Worm (Caenorhabditis elegans) whole organism, L3 larva: ENCODE data around the gene srh-250.

Experiments used
- R02D3.7 ChIP-seq: fragments of 150-350 bp; optimal IDR thresholded peaks from 2 replicates; lab custom pipeline; 2014; ENCODE audit warnings: missing biosample characterization, missing genetic modification characterization
- aly-2 ChIP-seq: fragments of 150-350 bp; optimal IDR thresholded peaks from 2 replicates; lab custom pipeline; 2014; ENCODE audit warnings: missing biosample characterization, missing genetic modification characterization
- ama-1 ChIP-seq: fragments of 150-350 bp; optimal IDR thresholded peaks from 2 replicates; lab custom pipeline; 2018
- ceh-16 ChIP-seq: sonication (generic microtip); optimal IDR thresholded peaks from 2 replicates; lab custom pipeline; 2017; ENCODE audit warnings: missing biosample characterization, missing genetic modification characterization
- ceh-28 ChIP-seq: fragments of 150-350 bp; optimal IDR thresholded peaks from 2 replicates; lab custom pipeline; 2014; ENCODE audit warnings: missing biosample characterization, missing genetic modification reagents, missing genetic modification characterization
- ceh-82 ChIP-seq: fragments of 150-350 bp; optimal IDR thresholded peaks from 2 replicates; lab custom pipeline; 2014; ENCODE audit warnings: missing biosample characterization, missing genetic modification characterization
- ceh-9 ChIP-seq: sonication (generic microtip); optimal IDR thresholded peaks from 2 replicates; lab custom pipeline; 2018; ENCODE audit warnings: missing biosample characterization, missing genetic modification characterization
- daf-12 ChIP-seq: fragments of 150-350 bp; optimal IDR thresholded peaks from 2 replicates; lab custom pipeline; 2014; ENCODE audit warnings: missing biosample characterization, missing genetic modification reagents, missing genetic modification characterization
- egl-27 ChIP-seq: sonication (generic microtip); optimal IDR thresholded peaks from 4 replicates; lab custom pipeline; 2017; ENCODE audit warnings: missing biosample characterization, missing genetic modification reagents, missing genetic modification characterization
- egl-5 ChIP-seq: fragments of 150-350 bp; optimal IDR thresholded peaks from 2 replicates; lab custom pipeline; 2017; ENCODE audit warnings: missing biosample characterization, missing genetic modification reagents, missing genetic modification characterization, inconsistent platforms
- elt-1 ChIP-seq: fragments of 150-350 bp; optimal IDR thresholded peaks from 2 replicates; lab custom pipeline; 2014; ENCODE audit warnings: missing biosample characterization, missing genetic modification characterization
- elt-2 ChIP-seq: sonication (generic microtip); optimal IDR thresholded peaks from 2 replicates; lab custom pipeline; 2016; ENCODE audit warnings: missing genetic modification reagents, mild to moderate bottlenecking, missing genetic modification characterization, missing compliant biosample characterization
- elt-3 ChIP-seq, 3 experiments: fragments of 150-350 bp in 1 of 3; sonication (generic microtip) in 2 of 3; optimal IDR thresholded peaks; 2 replicates in 2 of 3; 4 replicates in 1 of 3; lab custom pipeline; 2014 to 2017; ENCODE audit warnings: missing biosample characterization in 3 of 3, missing genetic modification characterization in 3 of 3
- eor-1 ChIP-seq, 2 experiments: fragments of 150-350 bp; optimal IDR thresholded peaks; 2 replicates each; lab custom pipeline; 2014 to 2018; ENCODE audit warnings: missing biosample characterization in 2 of 2, missing genetic modification characterization in 2 of 2
- fkh-2 ChIP-seq: fragments of 150-350 bp; optimal IDR thresholded peaks from 2 replicates; lab custom pipeline; 2014; ENCODE audit warnings: missing biosample characterization, missing genetic modification reagents, missing genetic modification characterization
- jun-1 ChIP-seq: fragments of 150-350 bp; optimal IDR thresholded peaks from 2 replicates; lab custom pipeline; 2014; ENCODE audit warnings: missing biosample characterization, missing genetic modification reagents, missing genetic modification characterization
- lin-15B ChIP-seq: fragments of 150-350 bp; optimal IDR thresholded peaks from 2 replicates; lab custom pipeline; 2014; ENCODE audit warnings: missing biosample characterization, missing genetic modification characterization
- lin-39 ChIP-seq: fragments of 150-350 bp; optimal IDR thresholded peaks from 2 replicates; lab custom pipeline; 2018; ENCODE audit warnings: missing biosample characterization, missing genetic modification reagents, missing genetic modification characterization
- lsy-12 ChIP-seq: sonication (generic microtip); optimal IDR thresholded peaks from 2 replicates; lab custom pipeline; 2016; ENCODE audit warnings: mild to moderate bottlenecking, missing genetic modification characterization, missing compliant biosample characterization
- mdl-1 ChIP-seq: fragments of 150-350 bp; optimal IDR thresholded peaks from 2 replicates; lab custom pipeline; 2014; ENCODE audit warnings: missing biosample characterization, missing genetic modification characterization
- mml-1 ChIP-seq: fragments of 150-350 bp; sonication (generic microtip); optimal IDR thresholded peaks from 3 replicates; lab custom pipeline; 2014; ENCODE audit warnings: missing biosample characterization, missing genetic modification characterization
- nfya-1 ChIP-seq: sonication (generic microtip); optimal IDR thresholded peaks from 2 replicates; lab custom pipeline; 2017; ENCODE audit warnings: missing genetic modification characterization, mild to moderate bottlenecking, missing compliant biosample characterization, antibody characterized with exemption, moderate library complexity; ENCODE audit not compliant: insufficient read depth
- nhr-11 ChIP-seq: fragments of 150-350 bp; optimal IDR thresholded peaks from 2 replicates; lab custom pipeline; 2014; ENCODE audit warnings: missing biosample characterization, missing genetic modification characterization
- nhr-25 ChIP-seq: sonication (generic microtip); optimal IDR thresholded peaks from 2 replicates; lab custom pipeline; 2017; ENCODE audit warnings: missing biosample characterization, missing genetic modification characterization
- nhr-28 ChIP-seq: fragments of 150-350 bp; optimal IDR thresholded peaks from 2 replicates; lab custom pipeline; 2014; ENCODE audit warnings: missing biosample characterization, missing genetic modification characterization
- nhr-43 ChIP-seq: sonication (generic microtip); optimal IDR thresholded peaks from 2 replicates; lab custom pipeline; 2016; ENCODE audit warnings: mild to moderate bottlenecking, missing genetic modification characterization, missing compliant biosample characterization; ENCODE audit not compliant: poor library complexity, severe bottlenecking
- nhr-67 ChIP-seq: fragments of 150-350 bp; optimal IDR thresholded peaks from 2 replicates; lab custom pipeline; 2014; ENCODE audit warnings: missing biosample characterization, missing genetic modification characterization
- nhr-76 ChIP-seq: fragments of 150-350 bp; sonication (generic microtip); optimal IDR thresholded peaks from 5 replicates; lab custom pipeline; 2014; ENCODE audit warnings: missing biosample characterization, missing genetic modification characterization
- nhr-77 ChIP-seq: fragments of 150-350 bp; optimal IDR thresholded peaks from 2 replicates; lab custom pipeline; 2014; ENCODE audit warnings: missing biosample characterization, missing genetic modification characterization
- pha-4 ChIP-seq: fragments of 150-350 bp; optimal IDR thresholded peaks from 2 replicates; lab custom pipeline; 2014; ENCODE audit warnings: missing biosample characterization, missing genetic modification reagents, missing genetic modification characterization
- snpc-4 ChIP-seq: fragments of 150-350 bp; optimal IDR thresholded peaks from 2 replicates; lab custom pipeline; 2014; ENCODE audit warnings: missing biosample characterization, missing genetic modification characterization
- tbx-2 ChIP-seq: sonication (generic microtip); optimal IDR thresholded peaks from 2 replicates; lab custom pipeline; 2016; ENCODE audit warnings: mild to moderate bottlenecking, missing genetic modification characterization, missing compliant biosample characterization
- unc-62 ChIP-seq: fragments of 150-350 bp; sonication (generic microtip); optimal IDR thresholded peaks from 4 replicates; lab custom pipeline; 2014; ENCODE audit warnings: missing biosample characterization, missing genetic modification reagents, missing genetic modification characterization
- zag-1 ChIP-seq: fragments of 150-350 bp; optimal IDR thresholded peaks from 2 replicates; lab custom pipeline; 2014; ENCODE audit warnings: missing biosample characterization, missing genetic modification characterization
- ztf-4 ChIP-seq: fragments of 150-350 bp; optimal IDR thresholded peaks from 2 replicates; lab custom pipeline; 2014; ENCODE audit warnings: missing biosample characterization, missing genetic modification characterization

The srh-250 gene

ce11 chrII:3843305-3843704, 35.1 kb upstream of the srh-250 start, which contains the start of the genes C17A2.7 and C17A2.3:
Gene C17A2.7 (minus strand): TSS chrII:3843405.
Gene C17A2.3 (plus strand): TSS chrII:3843609.
- no peak for TF ChIP-seq nhr-28 (tag; lab: Kevin White, UChicago)
- no peak for TF ChIP-seq ceh-28 (tag; lab: Kevin White, UChicago)
- no peak for TF ChIP-seq nhr-11 (tag; lab: Kevin White, UChicago)
- TF ChIP-seq ceh-82 (tag; lab: Kevin White, UChicago): no peak
- no peak for TF ChIP-seq egl-5 (tag; lab: Kevin White, UChicago)
- TF ChIP-seq aly-2 (tag; lab: Kevin White, UChicago): no peak

ce11 chrII:3846028-3846427, 32.4 kb upstream of the srh-250 start, which contains the start of gene C17A2.2:
Gene C17A2.2 (plus strand): TSS chrII:3846328.
- TF ChIP-seq lin-15B (no peak), mdl-1 (no peak), nfya-1 (tag; lab: Kevin White, UChicago) (no peak), nhr-77 (tag; lab: Kevin White, UChicago) (no peak), ama-1 (lab: Kevin White, UChicago) (no peak), elt-3 (tag; optimal IDR thresholded peaks at IDR 0.05; lab: Kevin White, UChicago) (no peak), egl-5 (tag; lab: Kevin White, UChicago) (no peak)

ce11 chrII:3850655-3851054, 27.8 kb upstream of the srh-250 start, which contains the start of gene nhr-72:
Gene nhr-72 (minus strand): TSS chrII:3850755.
- no peak for TF ChIP-seq eor-1 (tag; optimal IDR thresholded peaks at IDR 0.05; lab: Kevin White, UChicago)
- no peak for TF ChIP-seq ceh-82 (tag; lab: Kevin White, UChicago)
- no peak for TF ChIP-seq nhr-76 (tag; lab: Kevin White, UChicago)
- TF ChIP-seq snpc-4 (tag; lab: Kevin White, UChicago): no peak
- no peak for TF ChIP-seq ceh-9 (tag; lab: Kevin White, UChicago)
- no peak for TF ChIP-seq nhr-67 (tag; lab: Kevin White, UChicago)
- TF ChIP-seq egl-27 (tag; lab: Kevin White, UChicago): no peak
- TF ChIP-seq zag-1 (tag; lab: Kevin White, UChicago): no peak
- no peak for TF ChIP-seq lsy-12
- TF ChIP-seq jun-1: no peak
- TF ChIP-seq mdl-1: no peak
- TF ChIP-seq elt-3 (tag; optimal IDR thresholded peaks at IDR 0.05; lab: Kevin White, UChicago): no peak
- TF ChIP-seq nhr-43 (tag; lab: Kevin White, UChicago): no peak
- no peak for TF ChIP-seq nhr-25 (tag; lab: Kevin White, UChicago)
- no peak for TF ChIP-seq lin-15B
- TF ChIP-seq fkh-2 (tag; lab: Kevin White, UChicago): no peak
- no peak for TF ChIP-seq nhr-77 (tag; lab: Kevin White, UChicago)
- TF ChIP-seq R02D3.7 (tag; lab: Kevin White, UChicago): no peak

DNA sequence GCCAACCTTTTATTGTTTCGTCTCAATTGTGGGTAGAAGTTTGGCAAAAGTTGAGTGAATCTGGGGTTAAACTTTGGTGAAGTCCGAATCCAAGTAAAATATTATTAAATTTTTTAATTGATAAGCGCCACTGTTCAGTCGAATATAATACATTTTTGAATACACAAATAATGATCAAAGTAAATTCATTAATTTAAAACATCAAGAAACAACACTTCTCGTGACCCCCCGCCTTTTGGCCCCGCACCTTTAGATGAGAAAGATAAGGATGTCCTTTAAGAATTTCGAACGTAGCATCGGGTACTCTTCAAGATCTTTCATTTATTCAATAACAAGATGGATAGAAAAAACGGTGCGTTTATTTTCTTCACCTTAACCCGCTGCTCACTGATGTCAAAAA, 25.8 kb upstream of the srh-250 start, which contains the start of gene nhr-257:
TSS of gene nhr-257 (plus strand) at position 301 of the 400 bp plus-strand sequence.
- TF ChIP-seq eor-1 (tag; optimal IDR thresholded peaks at IDR 0.05; lab: Kevin White, UChicago) (no peak), ceh-16 (tag; lab: Kevin White, UChicago) (no peak), daf-12 (no peak), lin-15B (no peak), elt-1 (tag; lab: Kevin White, UChicago) (no peak), tbx-2 (tag; lab: Kevin White, UChicago) (no peak), ceh-28 (tag; lab: Kevin White, UChicago) (no peak), nhr-77 (tag; lab: Kevin White, UChicago) (no peak), snpc-4 (tag; lab: Kevin White, UChicago) (no peak), ztf-4 (tag; lab: Kevin White, UChicago) (no peak), nhr-67 (tag; lab: Kevin White, UChicago) (no peak), pha-4 (tag; lab: Kevin White, UChicago) (no peak), unc-62 (GFP tag; lab: Kevin White, UChicago) (no peak), egl-5 (tag; lab: Kevin White, UChicago) (no peak), lin-39 (tag; lab: Kevin White, UChicago) (no peak), elt-2 (tag; lab: Kevin White, UChicago) (no peak), mml-1 (tag; lab: Kevin White, UChicago) (no peak)
